Worm (Caenorhabditis elegans): ENCODE measurements around the gene Y75B7B.1.

- TF ChIP-seq nhr-237 (tag; optimal IDR thresholded peaks at IDR 0.05) (no peak), mab-5 (tag; optimal IDR thresholded peaks at IDR 0.05) (no peak), nhr-76 (tag; optimal IDR thresholded peaks at IDR 0.05) (no peak), elt-1 (tag; optimal IDR thresholded peaks at IDR 0.05; ENCODE audit: borderline replicate concordance, insufficient read depth) (no peak), snpc-4 (tag; optimal IDR thresholded peaks at IDR 0.05) (no peak), unc-39 (tag; optimal IDR thresholded peaks at IDR 0.05) (no peak), nhr-2 (tag; optimal IDR thresholded peaks at IDR 0.05) (no peak), ztf-11 (tag; optimal IDR thresholded peaks at IDR 0.05) (no peak), lin-13 (tag; optimal IDR thresholded peaks at IDR 0.05) (no peak), blmp-1 (tag; optimal IDR thresholded peaks at IDR 0.05) (no peak), elt-3 (tag; optimal IDR thresholded peaks at IDR 0.05) (no peak), nhr-12 (tag; optimal IDR thresholded peaks at IDR 0.05) (no peak), unc-62 (GFP tag; optimal IDR thresholded peaks at IDR 0.05) (no peak)
Measured at ce11 chrV:1313274-1313673, 42.6 kb downstream of the Y75B7B.1 start.
